Worm (Caenorhabditis elegans) whole organism, dauer: ENCODE data around the gene K01A12.3.
"Not testable (repeated sequence)": the region's sequence is repeated elsewhere in the genome, so short reads cannot be mapped to it uniquely, and the experiment has no call there.

Source experiments
- unc-62 ChIP-seq: sonication (generic microtip); optimal IDR thresholded peaks from 2 replicates; lab custom pipeline; 2017; ENCODE audit warnings: missing biosample characterization, missing genetic modification reagents, missing genetic modification characterization

K01A12.3 gene

ce11 chrX:8612278-8612677, 12.7 kb downstream of the K01A12.3 start:
- TF ChIP-seq unc-62: no peak

ce11 chrX:8610606-8611005, 14.4 kb downstream of the K01A12.3 start, which contains the start of gene K01A12.4:
Gene K01A12.4 (plus strand): TSS chrX:8610906.
- TF ChIP-seq unc-62: not testable (repeated sequence)

DNA sequence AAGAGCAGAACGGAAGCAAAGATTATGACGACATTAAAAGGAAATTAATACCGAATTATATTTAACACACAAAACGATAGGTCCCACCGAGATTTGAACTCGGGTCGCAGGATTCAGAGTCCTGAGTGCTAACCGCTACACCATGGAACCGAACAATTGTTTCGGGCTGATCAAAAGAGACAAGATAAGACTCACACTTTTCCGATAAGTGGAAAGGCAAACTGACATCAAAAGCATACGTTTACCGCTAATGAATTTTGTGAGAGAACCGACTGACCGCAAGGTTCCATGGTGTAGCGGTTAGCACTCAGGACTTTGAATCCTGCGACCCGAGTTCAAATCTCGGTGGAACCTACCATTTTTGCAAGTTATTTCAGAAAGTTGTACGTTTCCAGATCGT, 16.2 kb downstream of the K01A12.3 start:
- no peak for TF ChIP-seq unc-62

ce11 chrX:8605005-8605404, 20.0 kb downstream of the K01A12.3 start, which contains the start of the genes H35N09.2 and H35N09.1:
Gene H35N09.2 (minus strand): TSS chrX:8605058.
Gene H35N09.1 (plus strand): TSS chrX:8605339.
- TF ChIP-seq unc-62: no peak

ce11 chrX:8604160-8604559, 20.8 kb downstream of the K01A12.3 start:
- no peak for TF ChIP-seq unc-62

DNA sequence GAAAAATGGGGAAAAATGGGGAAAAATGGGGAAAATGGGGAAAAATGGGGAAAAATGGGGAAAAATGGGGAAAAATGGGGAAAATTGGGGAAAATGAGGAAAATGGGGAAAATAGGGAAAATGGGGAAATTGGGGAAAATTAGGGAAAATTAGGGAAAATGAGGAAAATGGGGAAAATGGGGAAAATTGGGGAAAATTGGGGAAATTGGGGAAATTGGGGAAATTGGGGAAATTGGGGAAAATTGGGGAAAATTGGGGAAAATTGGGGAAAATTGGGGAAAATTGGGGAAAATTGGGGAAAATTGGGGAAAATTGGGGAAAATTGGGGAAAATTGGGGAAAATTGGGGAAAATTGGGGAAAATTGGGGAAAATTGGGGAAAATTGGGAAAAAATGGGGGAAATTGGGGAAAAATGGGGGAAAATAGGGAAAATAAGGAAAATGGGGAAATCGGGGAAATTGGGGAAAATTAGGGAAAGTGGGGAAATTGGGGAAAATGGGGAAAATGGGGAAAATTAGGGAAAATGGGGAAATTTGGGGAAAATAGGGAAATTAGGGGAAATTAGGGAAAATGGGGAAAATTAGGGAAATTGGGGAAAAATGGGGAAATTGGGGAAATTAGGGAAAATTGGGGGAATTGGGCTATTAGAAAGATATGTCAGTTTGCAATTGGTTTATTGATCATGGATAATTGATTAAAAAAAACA, 22.1 kb downstream of the K01A12.3 start:
- TF ChIP-seq unc-62: no peak

- no peak for TF ChIP-seq unc-62
These were observed 23.8 kb downstream of the K01A12.3 start, which contains the start of gene F18E9.1 for ce11 chrX:8601235-8601634. Gene F18E9.1 (plus strand): TSS chrX:8601535.

DNA sequence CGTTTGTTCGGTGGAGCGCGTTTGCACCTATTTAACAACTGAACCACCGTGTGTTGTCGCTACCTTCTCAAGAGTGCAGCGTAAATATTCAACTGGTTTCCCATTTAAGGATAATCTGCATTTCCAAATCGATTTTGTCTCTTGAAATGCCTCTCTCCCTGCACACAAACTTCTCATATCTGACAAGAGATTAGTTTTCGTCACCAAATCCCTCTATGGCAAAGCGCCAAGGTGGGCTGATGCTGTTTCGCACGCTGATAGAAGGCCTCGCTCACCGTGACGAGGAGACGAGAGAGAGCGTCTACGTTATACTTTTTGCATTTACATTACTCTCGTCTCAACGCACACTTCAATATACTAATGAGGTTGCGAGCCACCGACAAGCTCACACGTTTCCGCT, 25.3 kb downstream of the K01A12.3 start:
- no peak for TF ChIP-seq unc-62

DNA sequence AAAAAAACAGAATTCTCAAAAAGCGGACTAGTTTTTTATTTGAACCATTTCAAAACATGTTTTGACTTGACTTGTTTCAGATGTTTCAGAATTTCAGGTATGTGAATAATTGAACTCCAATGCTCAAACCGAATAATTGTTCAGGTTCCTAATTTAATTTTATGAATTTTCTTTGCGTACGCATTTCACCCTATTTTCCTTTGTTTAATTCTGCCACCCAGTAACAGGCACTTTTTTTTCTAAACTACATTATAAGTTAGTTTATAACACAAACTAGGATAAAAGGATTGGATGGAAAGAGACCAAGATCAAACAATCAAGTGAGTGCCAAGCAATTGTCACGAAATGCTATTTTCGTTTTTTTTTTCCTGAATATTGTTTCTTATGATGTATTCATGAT, 26.5 kb downstream of the K01A12.3 start:
- no peak for TF ChIP-seq unc-62

DNA sequence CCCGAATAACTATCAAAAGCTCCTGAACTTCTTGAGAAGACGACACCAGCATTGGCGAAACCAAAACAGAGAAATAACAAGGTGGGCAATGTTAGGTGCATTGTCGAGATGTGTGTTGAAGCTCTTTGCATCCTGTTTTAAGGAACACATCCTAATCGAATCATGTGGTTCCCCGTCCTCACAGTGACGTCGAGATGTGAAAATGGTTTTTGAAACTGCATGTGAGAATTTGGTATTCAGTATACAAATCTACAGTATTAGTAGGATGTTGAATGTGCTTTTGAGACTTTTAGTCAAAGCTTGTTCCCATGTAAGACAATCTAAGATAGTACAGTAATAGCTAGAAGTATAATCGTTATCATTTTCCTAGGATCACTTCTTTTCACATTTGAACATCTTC, 27.3 kb downstream of the K01A12.3 start, which contains the start of gene F18E9.7:
F18E9.7 (minus strand) TSS at position 101 of the 400 bp plus-strand sequence.
- no peak for TF ChIP-seq unc-62

DNA sequence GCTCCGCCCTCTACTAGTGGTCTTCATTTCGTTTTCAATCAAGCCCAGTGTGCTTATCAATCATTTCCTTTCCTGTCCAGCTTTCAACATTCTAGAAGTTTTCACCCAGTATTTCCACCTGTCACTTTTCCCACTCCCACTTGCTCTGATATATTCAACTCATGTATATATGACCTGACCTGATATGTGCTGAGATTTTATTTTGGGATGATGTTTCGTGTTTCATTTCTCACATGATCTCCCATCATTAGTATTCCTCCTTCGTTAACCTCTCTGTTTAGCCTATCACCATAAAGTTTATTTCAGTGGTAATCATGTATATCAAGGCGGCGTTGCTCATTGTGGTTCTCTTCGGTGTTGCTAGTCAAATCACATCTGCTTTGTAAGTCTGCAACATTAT, 32.1 kb downstream of the K01A12.3 start, which contains the start of gene nlp-7:
nlp-7 (plus strand) TSS at position 301 of the 400 bp plus-strand sequence.
- TF ChIP-seq unc-62: no peak

DNA sequence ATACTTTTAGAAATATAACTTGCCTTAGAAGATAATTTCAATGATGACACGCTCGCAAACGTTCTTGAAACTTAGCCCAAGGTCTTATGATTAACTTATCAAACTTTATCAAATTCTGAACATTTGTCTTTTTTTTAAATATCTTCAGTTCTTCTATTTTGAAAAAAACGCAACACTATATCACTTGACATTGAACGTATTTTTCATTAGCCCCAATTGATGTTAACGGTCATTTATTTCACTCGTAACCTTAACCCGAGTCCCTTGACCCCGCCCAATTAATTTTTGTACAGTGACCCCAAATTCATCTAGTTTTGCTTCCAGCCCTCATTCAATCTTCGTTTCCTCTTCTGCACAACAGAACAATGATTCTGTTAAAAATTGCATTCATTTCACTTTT, 39.2 kb downstream of the K01A12.3 start, which contains the start of gene F18E9.3:
F18E9.3 (plus strand) TSS at position 311 of the 400 bp plus-strand sequence.
- TF ChIP-seq unc-62: no peak

- no peak for TF ChIP-seq unc-62
These were observed 40.1 kb downstream of the K01A12.3 start for ce11 chrX:8584825-8585384.

DNA sequence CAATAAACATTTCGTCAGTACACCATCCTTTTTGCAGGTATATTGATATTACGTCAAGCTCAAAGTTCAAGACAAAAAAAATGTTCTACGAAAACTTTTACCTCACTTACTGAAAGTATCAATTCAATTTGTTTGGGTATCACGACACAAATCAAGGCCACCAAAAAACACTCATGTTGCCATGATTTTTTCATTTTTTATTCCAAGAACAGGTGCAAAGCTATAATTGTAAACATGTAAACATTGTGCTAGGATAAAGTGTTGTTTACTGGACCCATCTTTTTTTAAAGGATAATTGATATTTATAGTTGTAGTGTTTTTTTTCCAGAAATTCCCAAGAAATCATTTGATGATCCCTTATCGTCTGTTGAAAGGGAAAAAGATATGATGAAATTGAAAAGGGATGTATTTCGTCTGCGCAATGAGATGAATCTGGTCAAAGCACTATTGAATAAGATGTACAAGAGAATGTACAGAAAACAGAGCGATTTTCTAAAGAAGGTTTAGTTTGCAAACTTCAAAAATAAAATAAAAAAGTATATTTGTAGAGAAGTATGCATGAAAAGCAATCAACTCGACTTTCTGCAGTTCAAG, 42.1 kb downstream of the K01A12.3 start:
- no peak for TF ChIP-seq unc-62

ce11 chrX:8581447-8581846, 43.5 kb downstream of the K01A12.3 start, which contains the start of gene F18E9.8:
Gene F18E9.8 (minus strand): TSS chrX:8581547.
- no peak for TF ChIP-seq unc-62

DNA sequence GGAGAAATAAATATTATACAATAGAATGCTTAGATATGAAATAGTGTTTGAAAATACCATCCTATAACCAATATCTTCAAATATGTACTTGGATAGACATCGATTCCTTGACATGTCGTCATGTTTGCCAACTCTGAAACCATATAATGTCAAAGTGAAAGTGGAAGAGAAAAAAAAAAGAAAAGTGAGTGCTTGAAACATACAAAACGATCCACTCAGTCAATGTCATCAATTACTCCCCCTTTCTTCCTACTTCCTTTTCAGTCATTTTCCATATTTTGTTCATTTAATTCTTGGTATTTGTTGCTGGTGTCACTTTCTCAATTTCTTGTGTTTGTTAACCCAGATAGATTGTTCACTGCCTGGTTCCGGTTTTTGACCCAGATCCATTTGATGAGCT, 44.8 kb downstream of the K01A12.3 start, which contains the start of gene F18E9.4:
F18E9.4 (plus strand) TSS at position 301 of the 400 bp plus-strand sequence.
- no peak for TF ChIP-seq unc-62

- TF ChIP-seq unc-62: no peak
These were observed 53.9 kb downstream of the K01A12.3 start, which contains the start of gene jmjd-3.1 for ce11 chrX:8570997-8571517. Gene jmjd-3.1 (plus strand): TSS chrX:8571047.
